Worm (Caenorhabditis elegans): ENCODE data around the gene helq-1.

helq-1 gene

ce11 chrIII:563755-564154 is 23.2 kb downstream of the helq-1 start:
- TF ChIP-seq dve-1 (tag; optimal IDR thresholded peaks at IDR 0.05; ENCODE audit: insufficient read depth), result peak; percentile 34
- TF ChIP-seq nhr-6 (tag; optimal IDR thresholded peaks at IDR 0.05), result no peak
- TF ChIP-seq F44E2.7 (GFP tag; IDR thresholded peaks at IDR 0.05), result no peak
- no peak for TF ChIP-seq ZK546.5 (tag; optimal IDR thresholded peaks at IDR 0.05)

ce11 chrIII:558832-559231 is 28.1 kb downstream of the helq-1 start:
- peak; percentile 7 for TF ChIP-seq pqm-1 (tag; optimal IDR thresholded peaks at IDR 0.05)
- TF ChIP-seq mxl-3 (GFP tag; optimal IDR thresholded peaks at IDR 0.05), result peak; percentile 10
- TF ChIP-seq pha-4 (GFP tag; IDR thresholded peaks at IDR 0.05), result no peak
- peak; percentile 60 for TF ChIP-seq pha-4 (tag; optimal IDR thresholded peaks at IDR 0.05)
- peak; percentile 90 for TF ChIP-seq hlh-11 (tag; optimal IDR thresholded peaks at IDR 0.05)
- TF ChIP-seq aha-1 (tag), result peak; percentile 52
- 0 out of 2 replicates have a peak, but pooled peaks have one; percentile 22 for TF ChIP-seq arid-1 (GFP tag; conservative IDR thresholded peaks at IDR 0.05)
- TF ChIP-seq hmg-1.1 (GFP tag; IDR thresholded peaks at IDR 0.05), result 0 out of 2 replicates have a peak, but pooled peaks have one; percentile 34
- TF ChIP-seq mep-1 (tag; optimal IDR thresholded peaks at IDR 0.05), result peak; percentile 44
- TF ChIP-seq hif-1 (tag; optimal IDR thresholded peaks at IDR 0.05), result no peak
- TF ChIP-seq nhr-41 (GFP tag; IDR thresholded peaks at IDR 0.05), result peak; percentile 60; the same call in 1 of the 2 replicates
- no peak for TF ChIP-seq rbr-2 (tag; optimal IDR thresholded peaks at IDR 0.05)
- TF ChIP-seq daf-16 (GFP tag; optimal IDR thresholded peaks at IDR 0.05), result no peak
- peak; percentile 95 for TF ChIP-seq daf-16 (tag; optimal IDR thresholded peaks at IDR 0.05)
- TF ChIP-seq mdl-1 (tag; optimal IDR thresholded peaks at IDR 0.05), result peak in 1 of 2 experiments; percentile 55
- peak in 1 of 2 experiments; percentile 36 for TF ChIP-seq unc-62 (GFP tag; optimal IDR thresholded peaks at IDR 0.05 in 1 of 2)
- no peak for TF ChIP-seq unc-62 (tag; optimal IDR thresholded peaks at IDR 0.05)
- peak; percentile 66 for TF ChIP-seq mes-2 (tag; optimal IDR thresholded peaks at IDR 0.05; ENCODE audit: poor library complexity, severe bottlenecking)
- no peak for TF ChIP-seq ZK337.2 (GFP tag; IDR thresholded peaks at IDR 0.05)
- 0 out of 2 replicates have a peak, but pooled peaks have one; percentile 39 for TF ChIP-seq egl-43 (GFP tag; IDR thresholded peaks at IDR 0.05)
- no peak for TF ChIP-seq zfp-3 (GFP tag; conservative IDR thresholded peaks at IDR 0.05)
- TF ChIP-seq dve-1 (tag; optimal IDR thresholded peaks at IDR 0.05; ENCODE audit: insufficient read depth), result peak; percentile 90
- peak; percentile 64 for TF ChIP-seq nhr-48 (tag; optimal IDR thresholded peaks at IDR 0.05)
- peak; percentile 13 for TF ChIP-seq nhr-77 (tag; optimal IDR thresholded peaks at IDR 0.05)
- no peak for TF ChIP-seq php-3 (GFP tag; IDR thresholded peaks at IDR 0.05)
- peak; percentile 40 for TF ChIP-seq nhr-28 (tag; optimal IDR thresholded peaks at IDR 0.05)
- peak; percentile 57 for TF ChIP-seq hlh-30 (tag; optimal IDR thresholded peaks at IDR 0.05; ENCODE audit: insufficient read depth)

ce11 chrIII:558083-558482 is 28.8 kb downstream of the helq-1 start:
- no peak for TF ChIP-seq spr-1 (tag; optimal IDR thresholded peaks at IDR 0.05)

ce11 chrIII:555650-556049 is 31.3 kb downstream of the helq-1 start, which contains the start of gene B0353.1:
Gene B0353.1 (plus strand): TSS chrIII:555950.
- no peak for TF ChIP-seq duxl-1 (tag; optimal IDR thresholded peaks at IDR 0.05; ENCODE audit: poor library complexity)
- no peak for TF ChIP-seq ceh-28 (tag; optimal IDR thresholded peaks at IDR 0.05)
- TF ChIP-seq nhr-41 (GFP tag; IDR thresholded peaks at IDR 0.05), result no peak

ce11 chrIII:549231-549630 is 37.7 kb downstream of the helq-1 start:
- TF ChIP-seq skn-1 (tag; optimal IDR thresholded peaks at IDR 0.05) (no peak), aha-1 (tag) (peak; percentile 54), ztf-11 (tag; optimal IDR thresholded peaks at IDR 0.05) (no peak)

Data from whole organism, L4 larva.